4 fruit fly cellular contexts compared by ENCODE assay signal in the genomic region with DNA sequence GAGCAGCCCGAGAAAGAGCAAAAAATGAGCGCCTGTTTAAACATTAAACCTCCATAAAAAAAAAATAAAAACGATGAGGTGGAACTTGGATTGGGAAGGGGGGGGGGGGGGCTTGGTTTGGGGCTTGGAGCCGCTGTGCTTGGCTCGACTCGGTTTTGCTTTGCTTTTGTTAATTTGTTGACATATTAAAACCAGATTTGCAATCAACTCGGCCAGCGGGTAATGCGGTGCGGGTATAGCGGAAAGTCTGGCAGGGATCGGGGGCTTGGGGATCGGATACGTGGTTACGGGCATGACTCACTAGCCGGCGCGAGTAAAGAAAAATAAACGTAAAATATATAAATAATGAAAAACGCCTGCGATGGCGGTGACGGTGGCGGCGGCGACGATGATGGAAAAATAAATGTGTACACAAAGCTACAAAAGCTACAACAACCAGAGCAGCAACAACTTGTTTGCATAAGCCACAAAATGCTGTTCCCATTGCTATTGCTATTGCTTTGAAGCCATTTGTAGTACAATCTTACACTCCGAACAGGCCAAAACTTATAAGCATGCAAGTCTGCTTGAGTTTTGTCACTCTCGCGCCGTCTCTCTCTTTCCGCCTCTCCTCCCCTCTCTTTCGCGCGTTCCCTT.
TF ChIP-seq lines count a peak whose summit lies in the region.

No protein-coding gene starts in this region.

TF ChIP-seq in whole organism, embryonic, 481 proteins besides CTCF, POLR2A, EP300 and RAD21 (continued from another document and continues in another):
- TF ChIP-seq pita (GFP tag; optimal IDR thresholded peaks at IDR 0.05; lab: Kevin White, UChicago) (no peak), CG13894 (tag; optimal IDR thresholded peaks at IDR 0.05; lab: Kevin White, UChicago) (peak; percentile 2), kni (GFP tag; optimal IDR thresholded peaks at IDR 0.05; lab: Kevin White, UChicago) (peak; percentile 61), exex (tag; optimal IDR thresholded peaks at IDR 0.05; lab: Kevin White, UChicago) (no peak), CG17385 (GFP tag; optimal IDR thresholded peaks at IDR 0.05; lab: Kevin White, UChicago) (peak; percentile 5), ATbp (GFP tag; optimal IDR thresholded peaks at IDR 0.05; lab: Kevin White, UChicago) (peak; percentile 63), gce (GFP tag; IDR thresholded peaks at IDR 0.05; lab: Robert Waterston, UW) (0 out of 3 replicates have a peak, but pooled peaks have one; percentile 22), HLH4C (GFP tag; IDR thresholded peaks at IDR 0.05; lab: Robert Waterston, UW; ENCODE audit: partially characterized antibody) (no peak), CG4360 (GFP tag; IDR thresholded peaks at IDR 0.05; lab: Robert Waterston, UW) (peak; percentile 47; the same call in 1 of the 2 replicates), tin (GFP tag; optimal IDR thresholded peaks at IDR 0.05; lab: Kevin White, UChicago) (no peak), CG8089 (GFP tag; optimal IDR thresholded peaks at IDR 0.05; lab: Kevin White, UChicago) (no peak), CG7745 (tag; optimal IDR thresholded peaks at IDR 0.05; lab: Kevin White, UChicago) (no peak), ci (GFP tag; IDR thresholded peaks at IDR 0.05; lab: Robert Waterston, UW) (0 out of 3 replicates have a peak, but pooled peaks have one; percentile 64), CG2116 (GFP tag; optimal IDR thresholded peaks at IDR 0.05; lab: Kevin White, UChicago) (no peak), CG9817 (tag; optimal IDR thresholded peaks at IDR 0.05; lab: Kevin White, UChicago) (no peak), mirr (GFP tag; optimal IDR thresholded peaks at IDR 0.05; lab: Kevin White, UChicago) (peak; percentile 14), CG3847 (GFP tag; IDR thresholded peaks at IDR 0.05; lab: Robert Waterston, UW) (no peak), CG8359 (GFP tag; optimal IDR thresholded peaks at IDR 0.05; lab: Kevin White, UChicago; ENCODE audit: borderline replicate concordance) (no peak), Med (GFP tag; lab: Kevin White, UChicago) (peak; percentile 75), tio (GFP tag; optimal IDR thresholded peaks at IDR 0.05; lab: Kevin White, UChicago) (no peak), ttk (GFP tag; IDR thresholded peaks at IDR 0.05; lab: Robert Waterston, UW) (no peak), Hmx (GFP tag; optimal IDR thresholded peaks at IDR 0.05; lab: Kevin White, UChicago) (no peak), unc-4 (GFP tag; IDR thresholded peaks at IDR 0.05; lab: Robert Waterston, UW; ENCODE audit: partially characterized antibody) (no peak), CG6813 (GFP tag; optimal IDR thresholded peaks at IDR 0.05; lab: Kevin White, UChicago) (no peak), Eip74EF (GFP tag; optimal IDR thresholded peaks at IDR 0.05; lab: Kevin White, UChicago) (peak in 1 of 2 experiments; percentile 18), Dll (GFP tag; IDR thresholded peaks at IDR 0.05; lab: Robert Waterston, UW; ENCODE audit: partially characterized antibody) (no peak), ase (GFP tag; IDR thresholded peaks at IDR 0.05; lab: Robert Waterston, UW) (0 out of 3 replicates have a peak, but pooled peaks have one; percentile 9), NC2α (GFP tag; optimal IDR thresholded peaks at IDR 0.05; lab: Kevin White, UChicago) (no peak), chinmo (GFP tag; IDR thresholded peaks at IDR 0.05; lab: Robert Waterston, UW; ENCODE audit: partially characterized antibody) (0 out of 4 replicates have a peak, but pooled peaks have one; percentile 74)

TF ChIP-seq in whole organism, prepupa, 60 proteins besides CTCF, POLR2A, EP300 and RAD21 (continued from another document):
- peak; percentile 35 for TF ChIP-seq CG3032 (tag; optimal IDR thresholded peaks at IDR 0.05; lab: Kevin White, UChicago)
- TF ChIP-seq acj6 (GFP tag; optimal IDR thresholded peaks at IDR 0.05; lab: Kevin White, UChicago), result no peak
- TF ChIP-seq CG15336 (GFP tag; IDR thresholded peaks at IDR 0.05; lab: Robert Waterston, UW), result peak; percentile 17; the same call in 1 of the 2 replicates
- TF ChIP-seq CG6808 (GFP tag; optimal IDR thresholded peaks at IDR 0.05; lab: Kevin White, UChicago), result peak; percentile 72
- TF ChIP-seq Smox (GFP tag; optimal IDR thresholded peaks at IDR 0.05; lab: Kevin White, UChicago), result no peak
- peak; percentile 56; the same call in 2 of the 3 replicates for TF ChIP-seq CG6163 (GFP tag; IDR thresholded peaks at IDR 0.05; lab: Robert Waterston, UW)
- TF ChIP-seq Ets96B (tag; optimal IDR thresholded peaks at IDR 0.05; lab: Kevin White, UChicago), result peak; percentile 38
- peak; percentile 80 for TF ChIP-seq fkh (GFP tag; optimal IDR thresholded peaks at IDR 0.05; lab: Kevin White, UChicago)
- no peak for TF ChIP-seq CG4318 (GFP tag; optimal IDR thresholded peaks at IDR 0.05; lab: Kevin White, UChicago)
- peak; percentile 36 for TF ChIP-seq Lpt (GFP tag; optimal IDR thresholded peaks at IDR 0.05; lab: Kevin White, UChicago)
- TF ChIP-seq fd59A (GFP tag; optimal IDR thresholded peaks at IDR 0.05; lab: Kevin White, UChicago), result peak; percentile 6
- TF ChIP-seq vri (GFP tag; optimal IDR thresholded peaks at IDR 0.05; lab: Kevin White, UChicago), result no peak
- no peak for TF ChIP-seq OdsH (GFP tag; optimal IDR thresholded peaks at IDR 0.05; lab: Kevin White, UChicago)
- peak; percentile 18 for TF ChIP-seq CG16779 (tag; optimal IDR thresholded peaks at IDR 0.05; lab: Kevin White, UChicago)
- peak; percentile 17 for TF ChIP-seq Sox14 (GFP tag; optimal IDR thresholded peaks at IDR 0.05; lab: Kevin White, UChicago)
- TF ChIP-seq CG6276 (GFP tag; optimal IDR thresholded peaks at IDR 0.05; lab: Kevin White, UChicago), result peak; percentile 41
- no peak for TF ChIP-seq CG6792 (GFP tag; optimal IDR thresholded peaks at IDR 0.05; lab: Kevin White, UChicago)
- TF ChIP-seq CG8119 (GFP tag; IDR thresholded peaks at IDR 0.05; lab: Robert Waterston, UW), result peak; percentile 39; the same call in 1 of the 3 replicates
- TF ChIP-seq svp (GFP tag; lab: Kevin White, UChicago), result peak; percentile 17
- peak; percentile 47 for TF ChIP-seq CG9139 (GFP tag; optimal IDR thresholded peaks at IDR 0.05; lab: Kevin White, UChicago)
TF ChIP-seq in whole organism, prepupa: peak in this region for 26.

TF ChIP-seq in whole organism, pupa, 21 proteins besides CTCF, POLR2A, EP300 and RAD21 (continued from another document):
- TF ChIP-seq CG13204 (GFP tag; optimal IDR thresholded peaks at IDR 0.05; lab: Kevin White, UChicago), result peak; percentile 77
TF ChIP-seq in whole organism, pupa: peak in this region for 16.

TF ChIP-seq in whole organism, wandering third instar larva, 38 proteins besides CTCF, POLR2A, EP300 and RAD21 (continued from another document):
- TF ChIP-seq Jra (GFP tag; optimal IDR thresholded peaks at IDR 0.05; lab: Kevin White, UChicago) (peak; percentile 7), CG32264 (GFP tag; optimal IDR thresholded peaks at IDR 0.05; lab: Kevin White, UChicago) (peak; percentile 0), br (GFP tag; optimal IDR thresholded peaks at IDR 0.05; lab: Kevin White, UChicago) (peak; percentile 9), usp (GFP tag; optimal IDR thresholded peaks at IDR 0.05; lab: Kevin White, UChicago) (no peak), N (GFP tag; optimal IDR thresholded peaks at IDR 0.05; lab: Kevin White, UChicago) (no peak), tai (GFP tag; optimal IDR thresholded peaks at IDR 0.05; lab: Kevin White, UChicago) (no peak), Myc (optimal IDR thresholded peaks at IDR 0.05; lab: Kevin White, UChicago) (no peak), sage (GFP tag; optimal IDR thresholded peaks at IDR 0.05; lab: Kevin White, UChicago) (no peak)
